Worm (Caenorhabditis elegans) whole organism, young adult: ENCODE results near the gene srz-12.

Experiments
- D2030.7 ChIP-seq: fragments of 200-800 bp; sonication (Bioruptor generic); IDR thresholded peaks from 2 replicates; pipeline ENCODE4 v1.3.6; 2022; ENCODE audit warnings: missing genetic modification reagents, missing genetic modification characterization, missing compliant biosample characterization
- F49E8.2 ChIP-seq: sonication (generic microtip); optimal IDR thresholded peaks from 3 replicates; lab custom pipeline; 2017; ENCODE audit warnings: missing genetic modification characterization, mild to moderate bottlenecking, missing compliant biosample characterization, antibody characterized with exemption, moderate library complexity; ENCODE audit not compliant: insufficient read depth
- Y53F4B.3 ChIP-seq: fragments of 200-800 bp; sonication (Bioruptor generic); IDR thresholded peaks from 2 replicates; pipeline ENCODE4 v1.3.6; 2022; ENCODE audit warnings: missing genetic modification reagents, missing genetic modification characterization, missing compliant biosample characterization
- Y79H2A.3 ChIP-seq: fragments of 200-800 bp; sonication (Bioruptor generic); conservative IDR thresholded peaks from 2 replicates; pipeline ENCODE4 v1.3.6; 2022; ENCODE audit warnings: missing genetic modification reagents, missing genetic modification characterization, missing compliant biosample characterization
- akir-1 ChIP-seq: fragments of 200-800 bp; sonication (Bioruptor generic); optimal IDR thresholded peaks from 2 replicates; lab custom pipeline; 2018; ENCODE audit warnings: mild to moderate bottlenecking, missing genetic modification characterization, moderate library complexity, missing compliant biosample characterization
- ama-1 ChIP-seq, 3 experiments: fragments of 150-350 bp in 1 of 3; sonication (generic microtip) in 2 of 3; optimal IDR thresholded peaks; 2 replicates each; lab custom pipeline; 2014 to 2018; ENCODE audit warnings: missing biosample characterization in 2 of 3, missing genetic modification characterization in 2 of 3, missing genetic modification reagents in 2 of 3
- aptf-2 ChIP-seq: fragments of 200-800 bp; sonication (Bioruptor generic); conservative IDR thresholded peaks from 2 replicates; pipeline ENCODE4 v1.3.6; 2022; ENCODE audit warnings: missing genetic modification reagents, missing genetic modification characterization, missing compliant biosample characterization
- aptf-3 ChIP-seq: fragments of 200-800 bp; sonication (Bioruptor generic); IDR thresholded peaks from 2 replicates; pipeline ENCODE4 v1.3.6; 2022; ENCODE audit warnings: missing genetic modification characterization, missing compliant biosample characterization
- atf-7 ChIP-seq: sonication (generic microtip); optimal IDR thresholded peaks from 2 replicates; lab custom pipeline; 2017; ENCODE audit warnings: mild to moderate bottlenecking, missing genetic modification characterization, missing compliant biosample characterization
- attf-5 ChIP-seq: fragments of 200-800 bp; sonication (Bioruptor generic); optimal IDR thresholded peaks from 2 replicates; lab custom pipeline; 2018; ENCODE audit warnings: mild to moderate bottlenecking, missing genetic modification characterization, missing compliant biosample characterization
- ccch-3 ChIP-seq: fragments of 200-800 bp; sonication (Bioruptor generic); optimal IDR thresholded peaks from 2 replicates; lab custom pipeline; 2018; ENCODE audit warnings: mild to moderate bottlenecking, missing genetic modification characterization, missing compliant biosample characterization
- ceh-27 ChIP-seq: fragments of 200-800 bp; sonication (Bioruptor generic); optimal IDR thresholded peaks from 2 replicates; lab custom pipeline; 2018; ENCODE audit warnings: mild to moderate bottlenecking, missing genetic modification characterization, moderate library complexity, missing compliant biosample characterization
- ceh-58 ChIP-seq: fragments of 200-800 bp; sonication (Bioruptor generic); IDR thresholded peaks from 2 replicates; pipeline ENCODE4 v1.3.6; 2022; ENCODE audit warnings: missing genetic modification characterization, missing compliant biosample characterization
- ceh-79 ChIP-seq: sonication (generic microtip); optimal IDR thresholded peaks from 2 replicates; lab custom pipeline; 2017; ENCODE audit warnings: mild to moderate bottlenecking, missing genetic modification characterization, missing compliant biosample characterization
- chd-7 ChIP-seq: sonication (generic microtip); optimal IDR thresholded peaks from 2 replicates; lab custom pipeline; 2016; ENCODE audit warnings: mild to moderate bottlenecking, missing genetic modification characterization, moderate library complexity, missing compliant biosample characterization
- dox-1 ChIP-seq: fragments of 200-800 bp; sonication (Bioruptor generic); IDR thresholded peaks from 2 replicates; pipeline ENCODE4 v1.3.6; 2022; ENCODE audit warnings: missing genetic modification reagents, missing genetic modification characterization, missing compliant biosample characterization
- dpl-1 ChIP-seq: fragments of 150-350 bp; optimal IDR thresholded peaks from 2 replicates; lab custom pipeline; 2014; ENCODE audit warnings: missing biosample characterization, missing genetic modification reagents, missing genetic modification characterization
- efl-1 ChIP-seq: fragments of 150-350 bp; optimal IDR thresholded peaks from 2 replicates; lab custom pipeline; 2014; ENCODE audit warnings: missing biosample characterization, missing genetic modification reagents, missing genetic modification characterization
- ekl-4 ChIP-seq: fragments of 200-800 bp; sonication (Bioruptor generic); IDR thresholded peaks from 2 replicates; pipeline ENCODE4 v1.3.6; 2022; ENCODE audit warnings: missing genetic modification reagents, missing genetic modification characterization, missing compliant biosample characterization
- hlh-12 ChIP-seq: sonication (generic microtip); optimal IDR thresholded peaks from 2 replicates; lab custom pipeline; 2016; ENCODE audit warnings: missing genetic modification characterization, missing compliant biosample characterization
- lag-1 ChIP-seq: fragments of 200-800 bp; sonication (Bioruptor generic); IDR thresholded peaks from 2 replicates; pipeline ENCODE4 v1.3.6; 2022; ENCODE audit warnings: missing genetic modification reagents, missing genetic modification characterization, missing compliant biosample characterization
- let-607 ChIP-seq, 2 experiments: fragments of 200-800 bp in 1 of 2; sonication (Bioruptor generic) in 1 of 2; sonication (generic microtip) in 1 of 2; optimal IDR thresholded peaks; 2 replicates each; lab custom pipeline; 2016 to 2018; ENCODE audit warnings: mild to moderate bottlenecking in 2 of 2, missing compliant biosample characterization in 2 of 2, missing genetic modification characterization in 2 of 2, moderate library complexity in 2 of 2, missing genotype in 1 of 2
- lin-26 ChIP-seq: fragments of 200-800 bp; sonication (Bioruptor generic); IDR thresholded peaks from 2 replicates; pipeline ENCODE4 v1.3.6; 2022; ENCODE audit warnings: missing genetic modification reagents, missing genetic modification characterization, missing compliant biosample characterization
- lin-40 ChIP-seq: sonication (generic microtip); optimal IDR thresholded peaks from 2 replicates; lab custom pipeline; 2016; ENCODE audit warnings: missing genetic modification characterization, mild to moderate bottlenecking, missing compliant biosample characterization, missing genotype, missing genetic modification reagents
- madf-8 ChIP-seq: fragments of 200-800 bp; sonication (Bioruptor generic); conservative IDR thresholded peaks from 2 replicates; pipeline ENCODE4 v1.3.6; 2022; ENCODE audit warnings: missing genetic modification reagents, missing genetic modification characterization, missing compliant biosample characterization
- mcd-1 ChIP-seq: fragments of 200-800 bp; sonication (Bioruptor generic); IDR thresholded peaks from 2 replicates; pipeline ENCODE4 v1.3.6; 2022; ENCODE audit warnings: missing genetic modification reagents, missing genetic modification characterization, missing compliant biosample characterization
- nfya-1 ChIP-seq: sonication (generic microtip); optimal IDR thresholded peaks from 2 replicates; lab custom pipeline; 2017; ENCODE audit warnings: antibody characterized with exemption, missing compliant biosample characterization, missing genetic modification characterization, borderline replicate concordance; ENCODE audit not compliant: insufficient read depth
- nfya-2 ChIP-seq: fragments of 200-800 bp; sonication (Bioruptor generic); IDR thresholded peaks from 2 replicates; pipeline ENCODE4 v1.3.6; 2022; ENCODE audit warnings: missing genetic modification reagents, missing genetic modification characterization, missing compliant biosample characterization
- nhr-27 ChIP-seq: fragments of 200-800 bp; sonication (Bioruptor generic); optimal IDR thresholded peaks from 2 replicates; lab custom pipeline; 2018; ENCODE audit warnings: mild to moderate bottlenecking, missing genetic modification characterization, moderate library complexity, missing compliant biosample characterization
- pha-4 ChIP-seq: fragments of 150-350 bp; sonication (generic microtip); optimal IDR thresholded peaks from 2 replicates; lab custom pipeline; 2014; ENCODE audit warnings: missing biosample characterization, missing genetic modification reagents, missing genetic modification characterization
- repo-1 ChIP-seq: sonication (generic microtip); optimal IDR thresholded peaks from 2 replicates; lab custom pipeline; 2017; ENCODE audit warnings: mild to moderate bottlenecking, missing genetic modification characterization, missing compliant biosample characterization
- rpc-1 ChIP-seq, 2 experiments: fragments of 150-350 bp in 1 of 2; sonication (generic microtip) in 1 of 2; optimal IDR thresholded peaks; 2 replicates each; lab custom pipeline; 2014 to 2018; ENCODE audit warnings: missing biosample characterization in 1 of 2, missing genetic modification characterization in 1 of 2, missing genetic modification reagents in 1 of 2, missing genotype in 1 of 2
- unc-130 ChIP-seq: sonication (generic microtip); optimal IDR thresholded peaks from 2 replicates; lab custom pipeline; 2016; ENCODE audit warnings: missing genetic modification reagents, missing genetic modification characterization, missing compliant biosample characterization
- ztf-26 ChIP-seq: sonication (generic microtip); optimal IDR thresholded peaks from 2 replicates; lab custom pipeline; 2017; ENCODE audit warnings: missing genetic modification characterization, missing compliant biosample characterization

The srz-12 gene

ce11 chrV:15897696-15898095 is 35.2 kb upstream of the srz-12 start, which contains the start of gene str-60:
Gene str-60, plus strand, starts transcription at chrV:15897996.
- TF ChIP-seq nfya-1 (tag; lab: Kevin White, UChicago) = no peak
- no peak for TF ChIP-seq lag-1 (GFP tag; lab: Robert Waterston, UW)
- TF ChIP-seq nfya-2 = no peak
- no peak for TF ChIP-seq attf-5 (GFP tag; lab: Kevin White, UChicago)
- no peak for TF ChIP-seq Y79H2A.3 (GFP tag; lab: Robert Waterston, UW)
- TF ChIP-seq mcd-1 (GFP tag; lab: Robert Waterston, UW) = no peak
- TF ChIP-seq let-607 (tag; optimal IDR thresholded peaks at IDR 0.05; lab: Kevin White, UChicago) = no peak
- no peak for TF ChIP-seq atf-7 (tag; lab: Kevin White, UChicago)
- no peak for TF ChIP-seq dox-1 (GFP tag; lab: Robert Waterston, UW)
- TF ChIP-seq madf-8 = no peak

ce11 chrV:15896671-15897070 is 34.2 kb upstream of the srz-12 start, which contains the start of gene nhr-213:
Gene nhr-213, minus strand, starts transcription at chrV:15896771.
- TF ChIP-seq aptf-2 (GFP tag; lab: Robert Waterston, UW) (no peak), dpl-1 (no peak), hlh-12 (tag; lab: Kevin White, UChicago) (no peak), ama-1 (optimal IDR thresholded peaks at IDR 0.05; lab: Kevin White, UChicago) (no peak), ama-1 (GFP tag; optimal IDR thresholded peaks at IDR 0.05; lab: Kevin White, UChicago) (no peak), chd-7 (tag; lab: Kevin White, UChicago) (no peak), lin-26 (GFP tag; lab: Robert Waterston, UW) (no peak), efl-1 (GFP tag; lab: Kevin White, UChicago) (no peak), ekl-4 (GFP tag; lab: Robert Waterston, UW) (no peak), repo-1 (tag; lab: Kevin White, UChicago) (no peak), ceh-79 (tag; lab: Kevin White, UChicago) (no peak), ceh-27 (no peak), lin-40 (tag; lab: Kevin White, UChicago) (no peak), ztf-26 (tag; lab: Kevin White, UChicago) (no peak), ceh-58 (GFP tag; lab: Robert Waterston, UW) (no peak), pha-4 (no peak), F49E8.2 (tag; lab: Kevin White, UChicago) (no peak), akir-1 (GFP tag; lab: Kevin White, UChicago) (no peak), D2030.7 (GFP tag; lab: Robert Waterston, UW) (no peak)

- TF ChIP-seq aptf-3 (no peak), ccch-3 (no peak), ama-1 (optimal IDR thresholded peaks at IDR 0.05; lab: Kevin White, UChicago) (no peak), ama-1 (GFP tag; optimal IDR thresholded peaks at IDR 0.05; lab: Kevin White, UChicago) (no peak), Y53F4B.3 (GFP tag; lab: Robert Waterston, UW) (no peak), pha-4 (no peak), unc-130 (GFP tag; lab: Kevin White, UChicago) (no peak), efl-1 (GFP tag; lab: Kevin White, UChicago) (no peak), hlh-12 (tag; lab: Kevin White, UChicago) (no peak), nhr-27 (tag; lab: Kevin White, UChicago) (no peak), mcd-1 (GFP tag; lab: Robert Waterston, UW) (no peak), rpc-1 (optimal IDR thresholded peaks at IDR 0.05; lab: Kevin White, UChicago) (no peak), rpc-1 (tag; optimal IDR thresholded peaks at IDR 0.05; lab: Kevin White, UChicago) (no peak)
These were observed 30.2 kb upstream of the srz-12 start, which contains the start of gene T06C12.11 for ce11 chrV:15892696-15893095. Gene T06C12.11, plus strand, starts transcription at chrV:15892996.
